Fruit fly (Drosophila melanogaster): ENCODE measurements around the gene CG15269.

Gene CG15269

dm6 chr2L:15109145-15109544 lies at the start of gene CG15269:
TSS of gene CG15269 (plus strand) at chr2L:15109405.
- peak; percentile 79 for TF ChIP-seq Nf-YC (tag; optimal IDR thresholded peaks at IDR 0.05)
- TF ChIP-seq Dll (GFP tag; IDR thresholded peaks at IDR 0.05; ENCODE audit: partially characterized antibody) = 0 out of 4 replicates have a peak, but pooled peaks have one; percentile 15
- no peak for TF ChIP-seq grau (tag; optimal IDR thresholded peaks at IDR 0.05)
- no peak for TF ChIP-seq Deaf1 (tag; optimal IDR thresholded peaks at IDR 0.05)
- TF ChIP-seq Trl (optimal IDR thresholded peaks at IDR 0.05) = peak; percentile 39 to 58
- TF ChIP-seq Trl (GFP tag; optimal IDR thresholded peaks at IDR 0.05) = no peak
- TF ChIP-seq Nf-YB (GFP tag; optimal IDR thresholded peaks at IDR 0.05) = peak; percentile 94

- TF ChIP-seq CG12299 (tag; optimal IDR thresholded peaks at IDR 0.05) (no peak), Nf-YA (GFP tag; IDR thresholded peaks at IDR 0.05) (no peak), CG10147 (GFP tag; optimal IDR thresholded peaks at IDR 0.05) (no peak), tll (GFP tag; optimal IDR thresholded peaks at IDR 0.05) (peak in 1 of 2 experiments; percentile 94), CG13287 (GFP tag; IDR thresholded peaks at IDR 0.05; ENCODE audit: partially characterized antibody) (peak; percentile 50; the same call in 1 of the 2 replicates), CG33213 (GFP tag; optimal IDR thresholded peaks at IDR 0.05) (peak; percentile 84), CG6175 (GFP tag; IDR thresholded peaks at IDR 0.05) (no peak), HLH54F (GFP tag; optimal IDR thresholded peaks at IDR 0.05) (no peak), cad (GFP tag; optimal IDR thresholded peaks at IDR 0.05) (no peak), CG17385 (GFP tag; optimal IDR thresholded peaks at IDR 0.05) (no peak), az2 (GFP tag; optimal IDR thresholded peaks at IDR 0.05) (no peak), usp (GFP tag; optimal IDR thresholded peaks at IDR 0.05) (no peak), NFAT (GFP tag; IDR thresholded peaks at IDR 0.05) (no peak), CG15696 (tag; optimal IDR thresholded peaks at IDR 0.05) (no peak), h (optimal IDR thresholded peaks at IDR 0.05) (no peak), CG9876 (GFP tag; optimal IDR thresholded peaks at IDR 0.05) (no peak), Elba2 (GFP tag; optimal IDR thresholded peaks at IDR 0.05) (peak; percentile 92), wor (GFP tag; IDR thresholded peaks at IDR 0.05) (no peak), CG7372 (GFP tag; IDR thresholded peaks at IDR 0.05) (no peak), CG12391 (tag; optimal IDR thresholded peaks at IDR 0.05) (peak; percentile 28), CG6765 (GFP tag; optimal IDR thresholded peaks at IDR 0.05) (no peak), Hr39 (optimal IDR thresholded peaks at IDR 0.05) (no peak), Sry-β (GFP tag; optimal IDR thresholded peaks at IDR 0.05) (no peak), p53 (GFP tag; optimal IDR thresholded peaks at IDR 0.05) (peak; percentile 73), sob (GFP tag; IDR thresholded peaks at IDR 0.05) (no peak; the same call in 1 of the 2 replicates), jing (GFP tag; optimal IDR thresholded peaks at IDR 0.05) (no peak), CG17829 (tag; optimal IDR thresholded peaks at IDR 0.05) (peak; percentile 16), pb (GFP tag; optimal IDR thresholded peaks at IDR 0.05) (no peak), cato (GFP tag; optimal IDR thresholded peaks at IDR 0.05; ENCODE audit: borderline replicate concordance) (no peak), CG8359 (GFP tag; optimal IDR thresholded peaks at IDR 0.05; ENCODE audit: borderline replicate concordance) (no peak), fd96Cb (tag; optimal IDR thresholded peaks at IDR 0.05) (no peak), CG6791 (GFP tag; IDR thresholded peaks at IDR 0.05; ENCODE audit: partially characterized antibody) (peak; percentile 47; the same call in 2 of the 3 replicates), CG10979 (tag; optimal IDR thresholded peaks at IDR 0.05) (no peak), ap (GFP tag; IDR thresholded peaks at IDR 0.05) (no peak), sima (GFP tag; optimal IDR thresholded peaks at IDR 0.05) (no peak), Dref (GFP tag; IDR thresholded peaks at IDR 0.05) (peak; percentile 54), CG3995 (GFP tag; optimal IDR thresholded peaks at IDR 0.05) (no peak), CG2712 (tag; optimal IDR thresholded peaks at IDR 0.05) (peak; percentile 21), gt (GFP tag; IDR thresholded peaks at IDR 0.05) (no peak), CG18262 (tag; optimal IDR thresholded peaks at IDR 0.05) (no peak), CG16779 (GFP tag; IDR thresholded peaks at IDR 0.05) (no peak), zen (tag; optimal IDR thresholded peaks at IDR 0.05) (peak; percentile 82), fu2 (GFP tag; optimal IDR thresholded peaks at IDR 0.05) (no peak), jigr1 (GFP tag; IDR thresholded peaks at IDR 0.05) (no peak)
Observed at dm6 chr2L:15060580-15061005, 48.6 kb upstream of the CG15269 start, which contains the start of gene TfIIS. TSS of gene TfIIS (minus strand) at chr2L:15060757.
